Fruit fly (Drosophila melanogaster): ENCODE measurements around the gene CG42590.

The CG42590 gene

DNA sequence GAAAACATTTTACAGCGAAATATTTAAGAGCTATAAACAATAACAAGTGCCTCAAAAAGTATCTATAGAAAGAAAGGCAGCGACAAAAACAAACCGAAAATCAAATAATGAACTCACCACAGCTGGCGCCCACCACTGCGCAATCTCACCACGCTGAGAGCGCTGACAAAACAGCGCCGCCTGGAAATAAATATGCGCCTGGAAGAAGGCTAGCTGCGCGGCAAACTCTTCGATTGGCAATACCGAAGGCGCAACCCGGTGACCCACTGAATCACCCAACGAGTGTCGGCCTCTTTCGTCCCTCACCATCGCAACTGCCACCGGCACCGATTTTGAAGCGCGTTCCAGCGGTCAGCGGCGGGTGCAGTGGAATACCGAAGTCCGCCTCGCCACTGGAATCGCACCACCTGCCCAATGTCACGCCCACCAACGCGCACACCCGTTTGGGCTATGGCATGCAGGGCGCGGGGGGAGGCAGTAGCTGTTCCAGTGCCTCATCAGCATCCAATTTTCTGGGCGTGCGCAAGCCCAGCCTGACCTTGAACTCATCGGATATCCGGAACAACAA, 2.7 kb upstream of the CG42590 start (continued):
- TF ChIP-seq CG3995 (GFP tag; optimal IDR thresholded peaks at IDR 0.05) (peak; percentile 2), ftz-f1 (GFP tag; optimal IDR thresholded peaks at IDR 0.05) (peak; percentile 27), CG7745 (tag; optimal IDR thresholded peaks at IDR 0.05) (no peak), CG12219 (GFP tag; optimal IDR thresholded peaks at IDR 0.05) (no peak), otp (GFP tag; IDR thresholded peaks at IDR 0.05) (no peak), CG11723 (GFP tag; optimal IDR thresholded peaks at IDR 0.05) (no peak), CG17385 (GFP tag; optimal IDR thresholded peaks at IDR 0.05) (no peak), shn (GFP tag; optimal IDR thresholded peaks at IDR 0.05) (no peak), kni (GFP tag; optimal IDR thresholded peaks at IDR 0.05) (no peak), NK7.1 (GFP tag; optimal IDR thresholded peaks at IDR 0.05) (no peak), vnd (GFP tag; IDR thresholded peaks at IDR 0.05; ENCODE audit: partially characterized antibody) (no peak), E2f1 (GFP tag; IDR thresholded peaks at IDR 0.05) (no peak), Ada2b (GFP tag; IDR thresholded peaks at IDR 0.05) (no peak), CG15479 (GFP tag; optimal IDR thresholded peaks at IDR 0.05) (no peak), CG6854 (GFP tag; optimal IDR thresholded peaks at IDR 0.05) (no peak), bbx (GFP tag; IDR thresholded peaks at IDR 0.05; ENCODE audit: partially characterized antibody) (no peak), row (GFP tag; IDR thresholded peaks at IDR 0.05) (no peak), Doc2 (GFP tag; IDR thresholded peaks at IDR 0.05) (no peak), Med (GFP tag) (peak; percentile 70), CG14965 (GFP tag; optimal IDR thresholded peaks at IDR 0.05; ENCODE audit: borderline replicate concordance) (no peak), CG8290 (GFP tag; optimal IDR thresholded peaks at IDR 0.05) (no peak), CG8290 (tag; optimal IDR thresholded peaks at IDR 0.05) (peak in 1 of 2 experiments; percentile 7), Bgb (GFP tag; IDR thresholded peaks at IDR 0.05; ENCODE audit: partially characterized antibody) (0 out of 2 replicates have a peak, but pooled peaks have one; percentile 14), hbn (GFP tag; IDR thresholded peaks at IDR 0.05; ENCODE audit: partially characterized antibody) (no peak), run (tag; optimal IDR thresholded peaks at IDR 0.05) (no peak), Nf-YC (tag; optimal IDR thresholded peaks at IDR 0.05) (no peak), tll (GFP tag; optimal IDR thresholded peaks at IDR 0.05) (no peak), CG17328 (GFP tag; IDR thresholded peaks at IDR 0.05) (no peak), CG10209 (GFP tag; optimal IDR thresholded peaks at IDR 0.05) (no peak), CrebB (tag; optimal IDR thresholded peaks at IDR 0.05) (no peak), MTF-1 (GFP tag; optimal IDR thresholded peaks at IDR 0.05; ENCODE audit: borderline replicate concordance) (no peak), Max (GFP tag; optimal IDR thresholded peaks at IDR 0.05) (no peak), CG7357 (GFP tag; IDR thresholded peaks at IDR 0.05) (no peak), CG6254 (GFP tag; optimal IDR thresholded peaks at IDR 0.05) (no peak), Side (GFP tag; optimal IDR thresholded peaks at IDR 0.05) (no peak), Gsc (GFP tag; IDR thresholded peaks at IDR 0.05) (no peak), CG31224 (GFP tag; IDR thresholded peaks at IDR 0.05) (no peak), Usf (GFP tag; optimal IDR thresholded peaks at IDR 0.05) (no peak), tap (tag; optimal IDR thresholded peaks at IDR 0.05) (no peak), CG4617 (GFP tag; optimal IDR thresholded peaks at IDR 0.05; ENCODE audit: borderline replicate concordance) (no peak), lola (GFP tag; optimal IDR thresholded peaks at IDR 0.05) (no peak), CG16779 (GFP tag; IDR thresholded peaks at IDR 0.05) (no peak), CG10654 (GFP tag; optimal IDR thresholded peaks at IDR 0.05) (no peak), Nf-YA (GFP tag; IDR thresholded peaks at IDR 0.05) (no peak), cg (GFP tag; optimal IDR thresholded peaks at IDR 0.05) (no peak), abd-A (tag; optimal IDR thresholded peaks at IDR 0.05) (no peak), Hand (GFP tag; optimal IDR thresholded peaks at IDR 0.05) (no peak), mam (GFP tag; optimal IDR thresholded peaks at IDR 0.05) (no peak), tna (GFP tag; IDR thresholded peaks at IDR 0.05; ENCODE audit: partially characterized antibody) (no peak), CTCF (GFP tag; optimal IDR thresholded peaks at IDR 0.05) (peak; percentile 83)

Data from whole organism, embryonic.